Fruit fly (Drosophila melanogaster): ENCODE data around the gene CG9981.

Gene CG9981

dm6 chrX:16358670-16359320 lies 46.1 kb downstream of the CG9981 start, which contains the start of the genes U2af50 and PIG-Q:
TSS of gene U2af50 (minus strand) at chrX:16359039.
TSS of gene PIG-Q (plus strand) at chrX:16359143.
- TF ChIP-seq acj6 (GFP tag; optimal IDR thresholded peaks at IDR 0.05) (peak; percentile 90), CG34406 (GFP tag; optimal IDR thresholded peaks at IDR 0.05) (peak; percentile 94), topi (GFP tag; optimal IDR thresholded peaks at IDR 0.05) (no peak), CG8632 (GFP tag; optimal IDR thresholded peaks at IDR 0.05) (peak; percentile 90), CG1621 (tag; optimal IDR thresholded peaks at IDR 0.05) (peak; percentile 82), CG8119 (GFP tag; IDR thresholded peaks at IDR 0.05) (no peak; the same call in none of the 3 replicates), CG10669 (GFP tag; optimal IDR thresholded peaks at IDR 0.05) (peak; percentile 89), Hr4 (GFP tag; optimal IDR thresholded peaks at IDR 0.05) (peak; percentile 79), Eip75B (GFP tag; optimal IDR thresholded peaks at IDR 0.05) (no peak), CG10631 (GFP tag; optimal IDR thresholded peaks at IDR 0.05) (peak; percentile 94), salr (GFP tag; optimal IDR thresholded peaks at IDR 0.05) (no peak), fkh (GFP tag; optimal IDR thresholded peaks at IDR 0.05) (peak; percentile 90), Sox15 (GFP tag; optimal IDR thresholded peaks at IDR 0.05) (peak; percentile 84), CG9139 (GFP tag; optimal IDR thresholded peaks at IDR 0.05) (peak; percentile 86), Smox (GFP tag; optimal IDR thresholded peaks at IDR 0.05) (no peak), achi (GFP tag; optimal IDR thresholded peaks at IDR 0.05) (peak; percentile 93), CG11294 (GFP tag; IDR thresholded peaks at IDR 0.05) (no peak; the same call in 1 of the 2 replicates), ss (GFP tag; optimal IDR thresholded peaks at IDR 0.05) (no peak), CG6792 (GFP tag; optimal IDR thresholded peaks at IDR 0.05) (peak; percentile 84), fd59A (GFP tag; optimal IDR thresholded peaks at IDR 0.05) (no peak), CG6163 (GFP tag; IDR thresholded peaks at IDR 0.05) (no peak), Ets96B (tag; optimal IDR thresholded peaks at IDR 0.05) (peak; percentile 91), CG16779 (tag; optimal IDR thresholded peaks at IDR 0.05) (no peak), Met (GFP tag; optimal IDR thresholded peaks at IDR 0.05) (peak; percentile 80), Sox102F (GFP tag; optimal IDR thresholded peaks at IDR 0.05) (no peak), CG8319 (GFP tag; optimal IDR thresholded peaks at IDR 0.05) (peak; percentile 73), CG3919 (GFP tag; optimal IDR thresholded peaks at IDR 0.05) (no peak), CG15336 (GFP tag; IDR thresholded peaks at IDR 0.05) (peak; percentile 90), Lpt (GFP tag; optimal IDR thresholded peaks at IDR 0.05) (peak; percentile 84), CG4318 (GFP tag; optimal IDR thresholded peaks at IDR 0.05) (peak; percentile 85), Eip93F (GFP tag; optimal IDR thresholded peaks at IDR 0.05) (peak; percentile 38), CG11762 (GFP tag; optimal IDR thresholded peaks at IDR 0.05; ENCODE audit: insufficient read depth) (peak; percentile 86), Eip78C (GFP tag) (peak; percentile 92), vri (GFP tag; optimal IDR thresholded peaks at IDR 0.05) (peak; percentile 62), Hr39 (GFP tag; optimal IDR thresholded peaks at IDR 0.05) (peak; percentile 75), fd85E (GFP tag; optimal IDR thresholded peaks at IDR 0.05) (no peak), spab (GFP tag; optimal IDR thresholded peaks at IDR 0.05) (no peak), lz (GFP tag; optimal IDR thresholded peaks at IDR 0.05) (peak; percentile 80), Sox14 (GFP tag; optimal IDR thresholded peaks at IDR 0.05) (peak; percentile 74), CG6276 (GFP tag; optimal IDR thresholded peaks at IDR 0.05) (no peak), esn (GFP tag; optimal IDR thresholded peaks at IDR 0.05) (peak; percentile 83), CG11902 (GFP tag; optimal IDR thresholded peaks at IDR 0.05) (peak; percentile 79), Blimp-1 (GFP tag; optimal IDR thresholded peaks at IDR 0.05) (peak; percentile 65), CG7368 (GFP tag; optimal IDR thresholded peaks at IDR 0.05) (no peak), eg (GFP tag; IDR thresholded peaks at IDR 0.05) (no peak), CG6854 (GFP tag; optimal IDR thresholded peaks at IDR 0.05) (peak; percentile 83), cyc (GFP tag; optimal IDR thresholded peaks at IDR 0.05) (peak; percentile 74), CG6808 (GFP tag; optimal IDR thresholded peaks at IDR 0.05) (no peak), svp (GFP tag) (no peak), CG3032 (tag; optimal IDR thresholded peaks at IDR 0.05) (peak; percentile 93), Ets21C (GFP tag; optimal IDR thresholded peaks at IDR 0.05) (peak; percentile 66)
